Fruit fly (Drosophila melanogaster) whole organism: Measurements from ENCODE around the gene stx.

Experiments used
- CG8478 ChIP-seq: fragments of >200 bp; optimal IDR thresholded peaks from 2 replicates; lab custom pipeline; 2018; ENCODE audit warnings: inconsistent platforms
- Dll ChIP-seq: fragments of >200 bp; optimal IDR thresholded peaks from 2 replicates; lab custom pipeline; 2017
- pan ChIP-seq: fragments of >200 bp; optimal IDR thresholded peaks from 2 replicates; lab custom pipeline; 2017
- psq ChIP-seq: fragments of >200 bp; optimal IDR thresholded peaks from 2 replicates; lab custom pipeline; 2017
- usp ChIP-seq: fragments of >200 bp; optimal IDR thresholded peaks from 2 replicates; lab custom pipeline; 2017; ENCODE audit warnings: missing biosample characterization, missing genetic modification characterization, mixed read lengths

DNA sequence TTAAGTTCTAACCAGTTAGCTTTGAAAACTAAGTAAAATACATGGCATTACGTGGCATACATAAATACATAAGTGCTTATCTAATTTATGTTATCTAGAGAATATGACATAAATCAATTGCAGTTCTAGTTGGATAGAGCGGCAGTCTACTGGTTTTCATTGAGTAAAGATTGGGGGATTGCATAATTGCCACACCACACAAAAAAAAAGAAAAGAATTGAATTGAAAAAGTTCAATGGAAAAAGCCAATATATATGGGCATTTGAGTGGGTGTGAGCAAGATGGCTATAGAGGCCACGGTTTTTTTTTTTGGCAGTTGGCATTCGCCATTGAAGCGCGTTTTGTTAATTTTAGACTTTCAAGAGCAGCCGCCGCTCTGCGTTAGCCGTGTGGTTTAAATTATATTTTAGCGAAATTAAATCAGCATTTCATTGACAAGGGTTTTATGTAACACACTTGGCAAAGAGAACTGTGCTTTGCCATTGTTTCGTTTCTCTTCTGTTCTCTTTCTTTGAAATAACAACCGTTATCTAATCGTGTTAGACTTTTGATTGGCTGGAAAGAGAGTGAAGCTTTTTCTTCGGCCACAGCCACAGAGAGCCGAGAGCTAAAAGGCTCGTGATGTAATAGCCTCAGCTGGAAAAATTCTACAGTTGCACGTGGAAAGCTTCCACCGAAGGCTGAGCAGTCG, 38.8 kb upstream of the stx start:
- TF ChIP-seq usp (GFP tag; lab: Kevin White, UChicago) = no peak
- no peak for TF ChIP-seq pan (lab: Kevin White, UChicago)
- TF ChIP-seq Dll (lab: Kevin White, UChicago) = no peak
- no peak for TF ChIP-seq CG8478 (lab: Kevin White, UChicago)
- TF ChIP-seq psq = no peak
